Worm (Caenorhabditis elegans) whole organism, early embryonic: ENCODE measurements around the gene Y39G8B.9.
"Not testable (repeated sequence)": the region's sequence is repeated elsewhere in the genome, so short reads cannot be mapped to it uniquely, and the experiment has no call there.

Experiments
- F13C5.2 ChIP-seq: sonication (generic microtip); optimal IDR thresholded peaks from 2 replicates; lab custom pipeline; 2017; ENCODE audit warnings: mild to moderate bottlenecking, missing genetic modification characterization, inconsistent platforms, missing compliant biosample characterization
- aly-1 ChIP-seq: sonication (generic microtip); optimal IDR thresholded peaks from 2 replicates; lab custom pipeline; 2016; ENCODE audit warnings: missing genetic modification characterization, missing compliant biosample characterization
- ama-1 ChIP-seq: fragments of 150-350 bp; optimal IDR thresholded peaks from 2 replicates; lab custom pipeline; 2014
- ceh-13 ChIP-seq: fragments of 200-800 bp; sonication (Bioruptor generic); optimal IDR thresholded peaks from 2 replicates; lab custom pipeline; 2018; ENCODE audit warnings: mild to moderate bottlenecking, missing genetic modification characterization, missing compliant biosample characterization
- ceh-36 ChIP-seq: sonication (generic microtip); optimal IDR thresholded peaks from 2 replicates; lab custom pipeline; 2016; ENCODE audit warnings: missing genetic modification characterization, inconsistent platforms, missing compliant biosample characterization
- ets-7 ChIP-seq: sonication (generic microtip); optimal IDR thresholded peaks from 2 replicates; lab custom pipeline; 2016; ENCODE audit warnings: missing genotype, missing genetic modification characterization, missing compliant biosample characterization
- hmbx-1 ChIP-seq: sonication (generic microtip); optimal IDR thresholded peaks from 2 replicates; lab custom pipeline; 2016; ENCODE audit warnings: mild to moderate bottlenecking, missing genetic modification characterization, missing compliant biosample characterization
- scrt-1 ChIP-seq: fragments of 200-800 bp; sonication (Bioruptor generic); IDR thresholded peaks from 2 replicates; pipeline ENCODE4 v1.3.6; 2022; ENCODE audit warnings: missing genetic modification characterization, missing compliant biosample characterization
- tbx-11 ChIP-seq: fragments of 200-800 bp; sonication (Bioruptor generic); IDR thresholded peaks from 2 replicates; pipeline ENCODE4 v1.3.6; 2022; ENCODE audit warnings: missing genetic modification characterization, missing compliant biosample characterization
- tbx-37 ChIP-seq: fragments of 200-800 bp; sonication (Bioruptor generic); conservative IDR thresholded peaks from 2 replicates; pipeline ENCODE4 v1.3.6; 2022; ENCODE audit warnings: missing genetic modification reagents, missing genetic modification characterization, missing compliant biosample characterization

ce11 chrII:14000044-14000443, 18.9 kb downstream of the Y39G8B.9 start, which contains the start of gene F01D5.3:
- not testable (repeated sequence) for TF ChIP-seq aly-1; ama-1 (lab: Kevin White, UChicago); tbx-11 (GFP tag; lab: Robert Waterston, UW); ets-7 (tag; lab: Kevin White, UChicago); F13C5.2 (tag; lab: Kevin White, UChicago); ceh-13; tbx-37; hmbx-1; scrt-1; ceh-36 (tag; lab: Kevin White, UChicago)
